Fruit fly (Drosophila melanogaster) whole organism, embryonic: ENCODE results near the gene Dop1R2.
A peak's percentile ranks its signal among the peaks of the same experiment; 100 is the strongest.

Experiments used
- ATbp ChIP-seq: fragments of 200-800 bp; sonication (Bioruptor generic); optimal IDR thresholded peaks from 2 replicates; lab custom pipeline; 2017; ENCODE audit warnings: missing biosample characterization, mild to moderate bottlenecking, missing genetic modification characterization, missing genetic modification reagents
- Antp ChIP-seq: fragments of 200-800 bp; sonication (Bioruptor generic); optimal IDR thresholded peaks from 3 replicates; lab custom pipeline; 2016; ENCODE audit warnings: missing biosample characterization, missing genetic modification characterization
- BEAF-32 ChIP-seq: fragments of 200-800 bp; sonication (Bioruptor generic); optimal IDR thresholded peaks from 3 replicates; lab custom pipeline; 2017; ENCODE audit warnings: missing biosample characterization, missing genetic modification characterization, mild to moderate bottlenecking, moderate library complexity, missing genetic modification reagents
- BtbVII ChIP-seq: fragments of 200-800 bp; sonication (Bioruptor generic); optimal IDR thresholded peaks from 3 replicates; lab custom pipeline; 2017; ENCODE audit warnings: missing biosample characterization, mild to moderate bottlenecking, missing genetic modification characterization
- CG10366 ChIP-seq: fragments of 200-800 bp; sonication (Bioruptor generic); IDR thresholded peaks from 2 replicates; pipeline ENCODE4 v1.3.6; 2022; ENCODE audit warnings: missing biosample characterization, missing genetic modification characterization
- CG10431 ChIP-seq: fragments of 200-800 bp; sonication (Bioruptor generic); optimal IDR thresholded peaks from 3 replicates; lab custom pipeline; 2018; ENCODE audit warnings: missing biosample characterization, mild to moderate bottlenecking, missing genetic modification characterization
- CG10462 ChIP-seq: fragments of 200-800 bp; sonication (Bioruptor generic); optimal IDR thresholded peaks from 2 replicates; lab custom pipeline; 2016; ENCODE audit warnings: missing biosample characterization, missing genetic modification characterization
- CG11247 ChIP-seq: fragments of 200-800 bp; sonication (Bioruptor generic); IDR thresholded peaks from 2 replicates; pipeline ENCODE4 v1.3.6; 2022; ENCODE audit warnings: missing biosample characterization, missing genetic modification characterization
- CG11456 ChIP-seq: fragments of 200-800 bp; sonication (Bioruptor generic); IDR thresholded peaks from 3 replicates; pipeline ENCODE4 v1.3.6; 2022; ENCODE audit warnings: missing biosample characterization, missing genetic modification characterization
- CG14441 ChIP-seq: fragments of 200-800 bp; sonication (Bioruptor generic); IDR thresholded peaks from 2 replicates; pipeline ENCODE4 v1.3.6; 2022; ENCODE audit warnings: missing biosample characterization, missing genetic modification characterization
- CG15514 ChIP-seq: fragments of 200-800 bp; sonication (Bioruptor generic); optimal IDR thresholded peaks from 3 replicates; lab custom pipeline; 2017; ENCODE audit warnings: missing biosample characterization, missing genetic modification characterization, mild to moderate bottlenecking, moderate library complexity, missing genetic modification reagents
- CG17186 ChIP-seq: fragments of 200-800 bp; sonication (Bioruptor generic); optimal IDR thresholded peaks from 3 replicates; lab custom pipeline; 2017; ENCODE audit warnings: missing biosample characterization, missing genetic modification reagents, missing genetic modification characterization
- CG17612 ChIP-seq: fragments of 200-800 bp; sonication (Bioruptor generic); IDR thresholded peaks from 2 replicates; pipeline ENCODE4 v1.3.6; 2022; ENCODE audit warnings: missing biosample characterization, missing genetic modification characterization
- CG18011 ChIP-seq: fragments of 200-800 bp; sonication (Bioruptor generic); optimal IDR thresholded peaks from 2 replicates; lab custom pipeline; 2017; ENCODE audit warnings: missing biosample characterization, missing genetic modification characterization, mild to moderate bottlenecking, moderate library complexity, missing genotype
- CG18262 ChIP-seq: fragments of 200-800 bp; optimal IDR thresholded peaks from 3 replicates; lab custom pipeline; 2019; ENCODE audit warnings: missing biosample characterization, mild to moderate bottlenecking, missing genetic modification characterization, moderate library complexity
- CG2678 ChIP-seq: fragments of 200-800 bp; sonication (Bioruptor generic); optimal IDR thresholded peaks from 3 replicates; lab custom pipeline; 2019; ENCODE audit warnings: missing biosample characterization, mild to moderate bottlenecking, missing genetic modification characterization, moderate library complexity
- CG32532 ChIP-seq: fragments of 200-800 bp; sonication (Bioruptor generic); IDR thresholded peaks from 2 replicates; pipeline ENCODE4 v1.3.6; 2022; ENCODE audit warnings: missing biosample characterization, missing genetic modification characterization
- CG34224 ChIP-seq: fragments of 200-800 bp; sonication (Bioruptor generic); IDR thresholded peaks from 3 replicates; pipeline ENCODE4 v1.3.6; 2022; ENCODE audit warnings: missing biosample characterization, missing genetic modification characterization; ENCODE audit not compliant: partially characterized antibody
- CG6854 ChIP-seq: fragments of 200-800 bp; sonication (Bioruptor generic); optimal IDR thresholded peaks from 3 replicates; lab custom pipeline; 2017; ENCODE audit warnings: missing biosample characterization, mild to moderate bottlenecking, missing genetic modification characterization
- CG7357 ChIP-seq: fragments of 200-800 bp; sonication (Bioruptor generic); IDR thresholded peaks from 3 replicates; pipeline ENCODE4 v1.3.6; 2022; ENCODE audit warnings: missing biosample characterization, missing genetic modification characterization
- CG7928 ChIP-seq: fragments of 200-800 bp; sonication (Bioruptor generic); optimal IDR thresholded peaks from 2 replicates; lab custom pipeline; 2017; ENCODE audit warnings: missing biosample characterization, mild to moderate bottlenecking, missing genetic modification characterization
- CG8765 ChIP-seq: fragments of 200-800 bp; sonication (Bioruptor generic); IDR thresholded peaks from 2 replicates; pipeline ENCODE4 v1.3.6; 2022; ENCODE audit warnings: missing biosample characterization, missing genetic modification characterization
- Chrac-16 ChIP-seq: fragments of 200-800 bp; sonication (Bioruptor generic); optimal IDR thresholded peaks from 3 replicates; lab custom pipeline; 2016; ENCODE audit warnings: missing biosample characterization, missing genetic modification characterization
- CoRest ChIP-seq: fragments of 200-800 bp; sonication (Bioruptor generic); optimal IDR thresholded peaks from 3 replicates; lab custom pipeline; 2018; ENCODE audit warnings: missing biosample characterization, mild to moderate bottlenecking, missing genetic modification characterization, moderate library complexity
- Dek ChIP-seq: fragments of 200-800 bp; sonication (Bioruptor generic); optimal IDR thresholded peaks from 3 replicates; lab custom pipeline; 2019; ENCODE audit warnings: missing biosample characterization, mild to moderate bottlenecking, missing genetic modification characterization, moderate library complexity
- ERR ChIP-seq: fragments of 200-800 bp; sonication (Bioruptor generic); optimal IDR thresholded peaks from 2 replicates; lab custom pipeline; 2016; ENCODE audit warnings: missing biosample characterization, missing genetic modification characterization
- GATAe ChIP-seq: fragments of 200-800 bp; sonication (Bioruptor generic); conservative IDR thresholded peaks from 2 replicates; pipeline ENCODE4 v1.3.6; 2022; ENCODE audit warnings: missing biosample characterization, missing genetic modification characterization
- Hmr ChIP-seq: fragments of 200-800 bp; sonication (Bioruptor generic); optimal IDR thresholded peaks from 3 replicates; lab custom pipeline; 2017; ENCODE audit warnings: mild to moderate bottlenecking, missing biosample characterization, missing genetic modification reagents, missing genetic modification characterization
- Med ChIP-seq: fragments of 200-800 bp; sonication (Bioruptor generic); peaks from one replicate; lab custom pipeline; 2016; ENCODE audit warnings: missing biosample characterization, missing genetic modification characterization, mild to moderate bottlenecking, inconsistent platforms, moderate library complexity
- Nf-YC ChIP-seq: fragments of 200-800 bp; optimal IDR thresholded peaks from 3 replicates; lab custom pipeline; 2019; ENCODE audit warnings: missing biosample characterization, mild to moderate bottlenecking, missing genetic modification characterization, moderate library complexity
- Poxn ChIP-seq: fragments of 200-800 bp; sonication (Bioruptor generic); IDR thresholded peaks from 2 replicates; pipeline ENCODE4 v1.3.6; 2022; ENCODE audit warnings: missing biosample characterization, missing genetic modification characterization
- Sox100B ChIP-seq: fragments of 200-800 bp; sonication (Bioruptor generic); optimal IDR thresholded peaks from 3 replicates; lab custom pipeline; 2018; ENCODE audit warnings: missing biosample characterization, mild to moderate bottlenecking, missing genetic modification characterization
- ase ChIP-seq: fragments of 200-800 bp; sonication (Bioruptor generic); IDR thresholded peaks from 3 replicates; pipeline ENCODE4 v1.3.6; 2022; ENCODE audit warnings: missing biosample characterization, missing genetic modification characterization
- dmrt11E ChIP-seq: fragments of 200-800 bp; sonication (Bioruptor generic); optimal IDR thresholded peaks from 3 replicates; lab custom pipeline; 2018; ENCODE audit warnings: missing biosample characterization, mild to moderate bottlenecking, missing genetic modification characterization, moderate library complexity
- dmrt99B ChIP-seq: fragments of 200-800 bp; sonication (Bioruptor generic); optimal IDR thresholded peaks from 2 replicates; lab custom pipeline; 2018; ENCODE audit warnings: missing biosample characterization, mild to moderate bottlenecking, missing genetic modification characterization, moderate library complexity
- ewg ChIP-seq: fragments of 200-800 bp; sonication (Bioruptor generic); optimal IDR thresholded peaks from 3 replicates; lab custom pipeline; 2017; ENCODE audit warnings: mild to moderate bottlenecking, missing biosample characterization, missing genetic modification reagents, missing genetic modification characterization
- fd102C ChIP-seq: fragments of 200-800 bp; sonication (Bioruptor generic); optimal IDR thresholded peaks from 2 replicates; lab custom pipeline; 2018; ENCODE audit warnings: missing biosample characterization, mild to moderate bottlenecking, missing genetic modification characterization, moderate library complexity
- gcm2 ChIP-seq: fragments of 200-800 bp; sonication (Bioruptor generic); optimal IDR thresholded peaks from 2 replicates; lab custom pipeline; 2016; ENCODE audit warnings: missing biosample characterization, missing genetic modification characterization
- grau ChIP-seq: fragments of 200-800 bp; optimal IDR thresholded peaks from 3 replicates; lab custom pipeline; 2019; ENCODE audit warnings: missing biosample characterization, mild to moderate bottlenecking, missing genetic modification characterization, moderate library complexity
- gsb-n ChIP-seq: fragments of 200-800 bp; sonication (Bioruptor generic); optimal IDR thresholded peaks from 3 replicates; lab custom pipeline; 2018; ENCODE audit warnings: missing biosample characterization, mild to moderate bottlenecking, missing genetic modification characterization
- hb ChIP-seq: fragments of 200-800 bp; sonication (Bioruptor generic); IDR thresholded peaks from 3 replicates; pipeline ENCODE4 v1.3.6; 2022; ENCODE audit warnings: missing biosample characterization, missing genetic modification characterization; ENCODE audit not compliant: partially characterized antibody
- hth ChIP-seq: fragments of >200 bp; optimal IDR thresholded peaks from 2 replicates; lab custom pipeline; 2017; ENCODE audit warnings: inconsistent platforms
- pfk ChIP-seq: fragments of 200-800 bp; sonication (Bioruptor generic); optimal IDR thresholded peaks from 2 replicates; lab custom pipeline; 2018; ENCODE audit warnings: missing biosample characterization, mild to moderate bottlenecking, missing genetic modification characterization, moderate library complexity
- pum ChIP-seq: fragments of 200-800 bp; sonication (Bioruptor generic); optimal IDR thresholded peaks from 2 replicates; lab custom pipeline; 2016; ENCODE audit warnings: missing biosample characterization, missing genetic modification characterization
- ranshi ChIP-seq: fragments of 200-800 bp; sonication (Bioruptor generic); IDR thresholded peaks from 2 replicates; pipeline ENCODE4 v1.3.6; 2022; ENCODE audit warnings: missing biosample characterization, missing genetic modification characterization
- tin ChIP-seq: fragments of 200-800 bp; sonication (Bioruptor generic); optimal IDR thresholded peaks from 3 replicates; lab custom pipeline; 2016; ENCODE audit warnings: missing biosample characterization, missing genetic modification characterization
- tx ChIP-seq: fragments of 200-800 bp; sonication (Bioruptor generic); optimal IDR thresholded peaks from 2 replicates; lab custom pipeline; 2016; ENCODE audit warnings: missing biosample characterization, missing genetic modification characterization
- vnd ChIP-seq: fragments of 200-800 bp; sonication (Bioruptor generic); IDR thresholded peaks from 3 replicates; pipeline ENCODE4 v1.3.6; 2022; ENCODE audit warnings: missing biosample characterization, missing genetic modification characterization; ENCODE audit not compliant: partially characterized antibody
- vvl ChIP-seq: fragments of 200-800 bp; sonication (Bioruptor generic); IDR thresholded peaks from 2 replicates; pipeline ENCODE4 v1.3.6; 2022; ENCODE audit warnings: missing biosample characterization, missing genetic modification characterization
- wek ChIP-seq: fragments of 200-800 bp; sonication (Bioruptor generic); optimal IDR thresholded peaks from 3 replicates; lab custom pipeline; 2018; ENCODE audit warnings: missing biosample characterization, mild to moderate bottlenecking, missing genetic modification characterization, moderate library complexity
- wor ChIP-seq: fragments of 200-800 bp; sonication (Bioruptor generic); IDR thresholded peaks from 2 replicates; pipeline ENCODE4 v1.3.6; 2022; ENCODE audit warnings: missing biosample characterization, missing genetic modification characterization

Dop1R2 gene

dm6 chr3R:29699220-29699619, 39.4 kb upstream of the Dop1R2 start (continued):
- TF ChIP-seq ase (GFP tag; lab: Robert Waterston, UW) = 0 out of 3 replicates have a peak, but pooled peaks have one; percentile 19
- TF ChIP-seq Poxn (GFP tag; lab: Robert Waterston, UW) = no peak
- peak; percentile 35; the same call in 1 of the 2 replicates for TF ChIP-seq CG8765 (GFP tag; lab: Robert Waterston, UW)
- TF ChIP-seq Antp (GFP tag; lab: Kevin White, UChicago) = peak; percentile 59
- TF ChIP-seq gcm2 (GFP tag; lab: Kevin White, UChicago) = no peak
- TF ChIP-seq Sox100B (GFP tag; lab: Kevin White, UChicago) = no peak
- TF ChIP-seq CG2678 (tag; lab: Kevin White, UChicago) = no peak
- peak; percentile 35; the same call in 1 of the 2 replicates for TF ChIP-seq CG10366 (GFP tag; lab: Robert Waterston, UW)
- TF ChIP-seq Dek (tag; lab: Kevin White, UChicago) = no peak
- no peak for TF ChIP-seq CG15514 (GFP tag; lab: Kevin White, UChicago)
- TF ChIP-seq pfk (GFP tag; lab: Kevin White, UChicago) = no peak
- TF ChIP-seq vvl = peak; percentile 86
- peak; percentile 58; the same call in 2 of the 3 replicates for TF ChIP-seq CG7357 (GFP tag; lab: Robert Waterston, UW)
- TF ChIP-seq CG7928 = no peak
- TF ChIP-seq CG17612 (GFP tag; lab: Robert Waterston, UW) = no peak
- TF ChIP-seq CG11456 (GFP tag; lab: Robert Waterston, UW) = no peak
- TF ChIP-seq CG32532 (GFP tag; lab: Robert Waterston, UW) = no peak
- peak; percentile 60 for TF ChIP-seq pum (GFP tag; lab: Kevin White, UChicago)
- no peak for TF ChIP-seq ewg (GFP tag; lab: Kevin White, UChicago)
- TF ChIP-seq CG18262 (tag; lab: Kevin White, UChicago) = peak; percentile 74
- no peak for TF ChIP-seq tx (GFP tag; lab: Kevin White, UChicago)
- 0 out of 2 replicates have a peak, but pooled peaks have one; percentile 6 for TF ChIP-seq CG11247
- 0 out of 2 replicates have a peak, but pooled peaks have one; percentile 20 for TF ChIP-seq wor (GFP tag; lab: Robert Waterston, UW)
- no peak for TF ChIP-seq Hmr
- no peak for TF ChIP-seq CG34224 (GFP tag; lab: Robert Waterston, UW)
- TF ChIP-seq GATAe (GFP tag; lab: Robert Waterston, UW) = no peak
- peak; percentile 57 for TF ChIP-seq ATbp (GFP tag; lab: Kevin White, UChicago)
- TF ChIP-seq CG18011 (GFP tag; lab: Kevin White, UChicago) = no peak
- TF ChIP-seq Chrac-16 (GFP tag; lab: Kevin White, UChicago) = no peak
- no peak for TF ChIP-seq CG17186
- no peak for TF ChIP-seq CoRest (tag; lab: Kevin White, UChicago)
- peak; percentile 78 for TF ChIP-seq Med (GFP tag; lab: Kevin White, UChicago)
- TF ChIP-seq dmrt99B (tag; lab: Kevin White, UChicago) = peak; percentile 62
- TF ChIP-seq CG14441 (GFP tag; lab: Robert Waterston, UW) = peak; percentile 55
- TF ChIP-seq BEAF-32 (GFP tag; lab: Kevin White, UChicago) = no peak
- TF ChIP-seq CG6854 (GFP tag; lab: Kevin White, UChicago) = no peak
- TF ChIP-seq CG10431 (GFP tag; lab: Kevin White, UChicago) = no peak
- TF ChIP-seq wek (GFP tag; lab: Kevin White, UChicago) = no peak
- peak; percentile 46 for TF ChIP-seq gsb-n (tag; lab: Kevin White, UChicago)
- no peak for TF ChIP-seq ERR
- TF ChIP-seq fd102C (GFP tag; lab: Kevin White, UChicago) = no peak
- TF ChIP-seq vnd = no peak
- TF ChIP-seq CG10462 (GFP tag; lab: Kevin White, UChicago) = no peak
- TF ChIP-seq grau = no peak
- no peak for TF ChIP-seq Nf-YC (tag; lab: Kevin White, UChicago)
- TF ChIP-seq tin (GFP tag; lab: Kevin White, UChicago) = no peak
- peak; percentile 37 for TF ChIP-seq dmrt11E (tag; lab: Kevin White, UChicago)
- TF ChIP-seq BtbVII (GFP tag; lab: Kevin White, UChicago) = no peak
- no peak for TF ChIP-seq hb
- peak; percentile 39; the same call in 1 of the 2 replicates for TF ChIP-seq ranshi
- TF ChIP-seq hth = no peak
